Worm (Caenorhabditis elegans): Measurements from ENCODE around the gene F43C1.5.

F43C1.5 gene

DNA sequence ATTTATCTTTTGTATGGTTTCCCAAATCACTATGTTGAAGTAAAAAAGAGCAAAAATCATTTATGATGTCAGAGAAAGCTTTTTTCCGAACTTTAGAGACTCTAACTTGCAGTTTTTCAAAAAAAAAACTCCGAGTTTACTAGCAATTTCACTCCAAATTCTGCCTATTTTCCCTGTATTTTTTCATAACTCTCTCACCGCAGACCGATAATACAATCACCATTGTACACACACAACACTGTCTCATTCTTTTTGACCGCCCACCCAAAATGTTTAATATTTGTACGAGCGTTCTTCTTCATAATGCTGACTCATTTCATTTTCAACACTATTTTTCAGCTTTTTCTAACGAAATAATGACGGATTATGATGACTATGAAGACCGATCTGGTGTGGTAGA, at the start of gene F43C1.5:
Gene F43C1.5 (plus strand): TSS at position 301 of the 400 bp plus-strand sequence.
- TF ChIP-seq lsy-12 (tag; optimal IDR thresholded peaks at IDR 0.05), result no peak
- TF ChIP-seq ceh-82 (tag; optimal IDR thresholded peaks at IDR 0.05), result no peak
- no peak for TF ChIP-seq ceh-16 (tag; optimal IDR thresholded peaks at IDR 0.05)
- TF ChIP-seq ama-1 (optimal IDR thresholded peaks at IDR 0.05), result no peak
- TF ChIP-seq pqm-1 (tag; optimal IDR thresholded peaks at IDR 0.05), result no peak
- TF ChIP-seq lin-15B (tag; optimal IDR thresholded peaks at IDR 0.05), result no peak
- no peak for TF ChIP-seq mdl-1 (tag; optimal IDR thresholded peaks at IDR 0.05)
- no peak for TF ChIP-seq jun-1 (tag; optimal IDR thresholded peaks at IDR 0.05)
- no peak for TF ChIP-seq unc-39 (tag; optimal IDR thresholded peaks at IDR 0.05)
- no peak for TF ChIP-seq nhr-43 (tag; optimal IDR thresholded peaks at IDR 0.05; ENCODE audit: poor library complexity, severe bottlenecking)
- no peak for TF ChIP-seq sea-2 (GFP tag; optimal IDR thresholded peaks at IDR 0.05)
- TF ChIP-seq tbx-2 (tag; optimal IDR thresholded peaks at IDR 0.05), result no peak
- no peak for TF ChIP-seq lin-39 (tag; optimal IDR thresholded peaks at IDR 0.05)
- no peak for TF ChIP-seq nhr-76 (tag; optimal IDR thresholded peaks at IDR 0.05)

- TF ChIP-seq pqm-1 (tag; optimal IDR thresholded peaks at IDR 0.05), result no peak
- no peak for TF ChIP-seq ceh-16 (tag; optimal IDR thresholded peaks at IDR 0.05)
- no peak for TF ChIP-seq lin-39 (tag; optimal IDR thresholded peaks at IDR 0.05)
- no peak for TF ChIP-seq egl-5 (tag; optimal IDR thresholded peaks at IDR 0.05)
- no peak for TF ChIP-seq R02D3.7 (tag; optimal IDR thresholded peaks at IDR 0.05)
- no peak for TF ChIP-seq nhr-67 (tag; optimal IDR thresholded peaks at IDR 0.05)
- TF ChIP-seq sea-2 (GFP tag; optimal IDR thresholded peaks at IDR 0.05), result no peak
- TF ChIP-seq daf-12 (tag; optimal IDR thresholded peaks at IDR 0.05), result no peak
- no peak for TF ChIP-seq nhr-76 (tag; optimal IDR thresholded peaks at IDR 0.05)
- no peak for TF ChIP-seq hmg-11 (tag; optimal IDR thresholded peaks at IDR 0.05)
- no peak for TF ChIP-seq snpc-4 (tag; optimal IDR thresholded peaks at IDR 0.05)
- no peak for TF ChIP-seq egl-27 (tag; optimal IDR thresholded peaks at IDR 0.05)
- no peak for TF ChIP-seq ceh-28 (tag; optimal IDR thresholded peaks at IDR 0.05)
Observed at ce11 chrIII:4181338-4181737, 47.6 kb upstream of the F43C1.5 start, which contains the start of gene C16C10.1. TSS of gene C16C10.1 (minus strand) at chrIII:4181438.

DNA sequence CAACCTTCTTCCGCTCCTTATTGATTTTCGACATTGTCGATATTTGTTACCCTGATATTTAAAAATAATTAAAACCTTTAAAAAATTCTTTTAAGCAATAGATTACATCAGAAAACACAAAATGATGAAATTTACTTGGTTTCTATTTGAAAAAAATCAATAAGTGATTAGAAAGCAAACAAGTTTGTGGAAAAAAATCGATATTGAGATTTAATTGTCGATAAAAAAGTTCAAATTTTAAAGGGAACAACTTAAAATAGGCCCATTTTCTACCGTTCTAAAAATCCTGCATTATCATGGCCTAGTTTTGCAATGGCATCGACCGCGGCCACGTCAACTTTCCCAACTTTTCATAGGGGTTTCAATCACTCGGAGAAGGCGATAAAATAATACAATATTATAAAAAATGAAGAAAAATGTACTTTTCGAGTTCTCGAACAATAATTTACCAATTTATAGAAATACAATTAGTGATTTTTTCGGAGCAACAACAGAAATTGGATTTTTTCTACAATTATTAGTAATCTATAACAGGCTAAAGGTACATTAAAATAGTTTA, 42.1 kb upstream of the F43C1.5 start, which contains the start of gene lars-1:
Gene lars-1 (minus strand): TSS at position 51 of the 559 bp plus-strand sequence.
- TF ChIP-seq nhr-25 (tag; optimal IDR thresholded peaks at IDR 0.05) (no peak), egl-5 (tag; optimal IDR thresholded peaks at IDR 0.05) (no peak), nfya-1 (tag; optimal IDR thresholded peaks at IDR 0.05; ENCODE audit: insufficient read depth) (peak; percentile 22), nhr-12 (tag; optimal IDR thresholded peaks at IDR 0.05) (no peak), snpc-4 (tag; optimal IDR thresholded peaks at IDR 0.05) (no peak), fkh-2 (tag; optimal IDR thresholded peaks at IDR 0.05) (no peak), fkh-10 (GFP tag; optimal IDR thresholded peaks at IDR 0.05) (no peak), nhr-11 (tag; optimal IDR thresholded peaks at IDR 0.05) (no peak), nhr-237 (tag; optimal IDR thresholded peaks at IDR 0.05) (no peak), R02D3.7 (tag; optimal IDR thresholded peaks at IDR 0.05) (no peak), elt-3 (tag; optimal IDR thresholded peaks at IDR 0.05) (no peak), elt-2 (tag; optimal IDR thresholded peaks at IDR 0.05) (no peak), daf-12 (tag; optimal IDR thresholded peaks at IDR 0.05) (no peak), ceh-9 (tag; optimal IDR thresholded peaks at IDR 0.05) (no peak), pha-4 (tag; optimal IDR thresholded peaks at IDR 0.05) (no peak), ceh-28 (tag; optimal IDR thresholded peaks at IDR 0.05) (peak; percentile 49), sea-2 (GFP tag; optimal IDR thresholded peaks at IDR 0.05) (no peak), mml-1 (tag; optimal IDR thresholded peaks at IDR 0.05) (no peak), elt-1 (tag; optimal IDR thresholded peaks at IDR 0.05) (no peak), unc-39 (tag; optimal IDR thresholded peaks at IDR 0.05) (no peak), lin-15B (tag; optimal IDR thresholded peaks at IDR 0.05) (peak; percentile 49), hmg-11 (tag; optimal IDR thresholded peaks at IDR 0.05) (peak; percentile 17), skn-1 (tag; optimal IDR thresholded peaks at IDR 0.05) (no peak), lsy-12 (tag; optimal IDR thresholded peaks at IDR 0.05) (no peak), pqm-1 (tag; optimal IDR thresholded peaks at IDR 0.05) (no peak)

DNA sequence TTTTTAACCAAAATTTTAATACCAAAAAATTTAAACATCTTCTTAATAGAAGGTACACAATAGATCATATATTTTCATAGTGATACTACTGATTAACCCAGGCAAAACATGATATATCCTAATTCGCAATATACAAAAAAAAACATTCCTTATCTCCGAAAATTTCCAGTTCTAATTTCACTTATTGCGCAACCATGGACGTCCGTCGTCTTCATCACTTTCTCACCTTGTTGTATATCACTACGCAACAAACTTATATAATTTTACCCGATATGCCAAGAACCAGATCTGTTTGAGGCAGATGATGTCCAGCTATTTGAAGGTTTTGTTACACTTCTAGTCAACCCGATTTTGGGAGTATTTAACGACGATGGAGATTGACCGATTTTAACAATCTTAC, 41.1 kb upstream of the F43C1.5 start, which contains the start of gene R74.2:
Gene R74.2 (plus strand): TSS at position 316 of the 400 bp plus-strand sequence.
- TF ChIP-seq tbx-2 (tag; optimal IDR thresholded peaks at IDR 0.05), result no peak
- peak in 1 of 3 experiments; percentile 17 for TF ChIP-seq elt-3 (tag; optimal IDR thresholded peaks at IDR 0.05)
- peak; percentile 71 for TF ChIP-seq nhr-25 (tag; optimal IDR thresholded peaks at IDR 0.05)
- peak; percentile 13 for TF ChIP-seq nfya-1 (tag; optimal IDR thresholded peaks at IDR 0.05; ENCODE audit: insufficient read depth)
- peak; percentile 20 for TF ChIP-seq nhr-43 (tag; optimal IDR thresholded peaks at IDR 0.05; ENCODE audit: poor library complexity, severe bottlenecking)

All from whole organism, L3 larva.